Worm (Caenorhabditis elegans) whole organism, L3 larva: ENCODE data around the gene Y57G7A.3.

Source experiments
- aly-2 ChIP-seq: fragments of 150-350 bp; optimal IDR thresholded peaks from 2 replicates; lab custom pipeline; 2014; ENCODE audit warnings: missing biosample characterization, missing genetic modification characterization
- ama-1 ChIP-seq: fragments of 150-350 bp; optimal IDR thresholded peaks from 2 replicates; lab custom pipeline; 2018
- ceh-82 ChIP-seq: fragments of 150-350 bp; optimal IDR thresholded peaks from 2 replicates; lab custom pipeline; 2014; ENCODE audit warnings: missing biosample characterization, missing genetic modification characterization
- egl-27 ChIP-seq: sonication (generic microtip); optimal IDR thresholded peaks from 4 replicates; lab custom pipeline; 2017; ENCODE audit warnings: missing biosample characterization, missing genetic modification reagents, missing genetic modification characterization
- elt-1 ChIP-seq: fragments of 150-350 bp; optimal IDR thresholded peaks from 2 replicates; lab custom pipeline; 2014; ENCODE audit warnings: missing biosample characterization, missing genetic modification characterization
- lin-39 ChIP-seq: fragments of 150-350 bp; optimal IDR thresholded peaks from 2 replicates; lab custom pipeline; 2018; ENCODE audit warnings: missing biosample characterization, missing genetic modification reagents, missing genetic modification characterization
- nhr-67 ChIP-seq: fragments of 150-350 bp; optimal IDR thresholded peaks from 2 replicates; lab custom pipeline; 2014; ENCODE audit warnings: missing biosample characterization, missing genetic modification characterization
- nhr-76 ChIP-seq: fragments of 150-350 bp; sonication (generic microtip); optimal IDR thresholded peaks from 5 replicates; lab custom pipeline; 2014; ENCODE audit warnings: missing biosample characterization, missing genetic modification characterization
- pha-4 ChIP-seq: fragments of 150-350 bp; optimal IDR thresholded peaks from 2 replicates; lab custom pipeline; 2014; ENCODE audit warnings: missing biosample characterization, missing genetic modification reagents, missing genetic modification characterization

ce11 chrII:1315245-1315644 is 29.7 kb downstream of the Y57G7A.3 start:
- TF ChIP-seq aly-2 (tag; lab: Kevin White, UChicago): no peak
- TF ChIP-seq nhr-76 (tag; lab: Kevin White, UChicago): no peak
- no peak for TF ChIP-seq ceh-82
- no peak for TF ChIP-seq nhr-67 (tag; lab: Kevin White, UChicago)
- TF ChIP-seq egl-27: no peak
- TF ChIP-seq lin-39: no peak
- TF ChIP-seq elt-1: no peak
- no peak for TF ChIP-seq ama-1 (lab: Kevin White, UChicago)
- no peak for TF ChIP-seq pha-4 (tag; lab: Kevin White, UChicago)
